Fruit fly (Drosophila melanogaster) whole organism, pupa: ENCODE measurements around the gene CAHbeta.

Experiments
- CG10348 ChIP-seq: fragments of 200-800 bp; sonication (Bioruptor generic); IDR thresholded peaks from 2 replicates; pipeline ENCODE4 v1.3.6; 2022; ENCODE audit warnings: missing biosample characterization, missing genetic modification characterization
- Pif1B ChIP-seq: fragments of 200-800 bp; sonication (Bioruptor generic); optimal IDR thresholded peaks from 3 replicates; lab custom pipeline; 2016; ENCODE audit warnings: missing biosample characterization, missing genetic modification characterization
- gl ChIP-seq: fragments of 200-800 bp; sonication (Bioruptor generic); optimal IDR thresholded peaks from 2 replicates; lab custom pipeline; 2018; ENCODE audit warnings: missing biosample characterization, mild to moderate bottlenecking, missing genetic modification characterization
- rn ChIP-seq: fragments of 200-800 bp; sonication (Bioruptor generic); IDR thresholded peaks from 2 replicates; pipeline ENCODE4 v1.3.6; 2022; ENCODE audit warnings: missing biosample characterization, missing genetic modification characterization

dm6 chr3R:8992928-8993579 lies 12.4 kb downstream of the CAHbeta start, which contains the start of gene CG11975:
- TF ChIP-seq gl (tag; lab: Kevin White, UChicago) (no peak), Pif1B (GFP tag; lab: Kevin White, UChicago) (no peak), CG10348 (GFP tag; lab: Robert Waterston, UW) (no peak), rn (no peak)
